Fruit fly (Drosophila melanogaster) whole organism, adult: ENCODE data around the gene CG31275.

Source experiments
- CG11617 ChIP-seq: fragments of 200-800 bp; sonication (Bioruptor generic); optimal IDR thresholded peaks from 2 replicates; lab custom pipeline; 2017; ENCODE audit warnings: mild to moderate bottlenecking, missing biosample characterization, missing genetic modification reagents, missing genetic modification characterization
- CG12768 ChIP-seq: fragments of 200-800 bp; sonication (Bioruptor generic); optimal IDR thresholded peaks from 2 replicates; lab custom pipeline; 2017; ENCODE audit warnings: missing biosample characterization, missing genetic modification characterization, mild to moderate bottlenecking, moderate library complexity, missing genetic modification reagents
- CG14711 ChIP-seq: fragments of 200-800 bp; sonication (Bioruptor generic); optimal IDR thresholded peaks from 2 replicates; lab custom pipeline; 2018; ENCODE audit warnings: missing biosample characterization, mild to moderate bottlenecking, missing genetic modification characterization, moderate library complexity
- CG1620 ChIP-seq: fragments of 200-800 bp; sonication (Bioruptor generic); optimal IDR thresholded peaks from 2 replicates; lab custom pipeline; 2016; ENCODE audit warnings: missing biosample characterization, missing genetic modification characterization
- CG33017 ChIP-seq: fragments of 200-800 bp; sonication (Bioruptor generic); optimal IDR thresholded peaks from 2 replicates; lab custom pipeline; 2018; ENCODE audit warnings: missing biosample characterization, mild to moderate bottlenecking, missing genetic modification characterization, moderate library complexity
- CG5204 ChIP-seq: fragments of 200-800 bp; sonication (Bioruptor generic); optimal IDR thresholded peaks from 2 replicates; lab custom pipeline; 2016; ENCODE audit warnings: missing biosample characterization, missing genetic modification characterization
- CG7045 ChIP-seq: fragments of 200-800 bp; sonication (Bioruptor generic); optimal IDR thresholded peaks from 2 replicates; lab custom pipeline; 2017; ENCODE audit warnings: missing biosample characterization, mild to moderate bottlenecking, missing genetic modification characterization
- CG7101 ChIP-seq: fragments of 200-800 bp; sonication (Bioruptor generic); optimal IDR thresholded peaks from 2 replicates; lab custom pipeline; 2018; ENCODE audit warnings: missing biosample characterization, mild to moderate bottlenecking, missing genetic modification characterization, moderate library complexity
- Clk ChIP-seq: fragments of 200-800 bp; sonication (Bioruptor generic); optimal IDR thresholded peaks from 2 replicates; lab custom pipeline; 2017; ENCODE audit warnings: missing biosample characterization, missing genetic modification characterization
- Crg-1 ChIP-seq: fragments of 200-800 bp; sonication (Bioruptor generic); optimal IDR thresholded peaks from 2 replicates; lab custom pipeline; 2016; ENCODE audit warnings: missing biosample characterization, missing genetic modification characterization
- Hr96 ChIP-seq: fragments of 200-800 bp; sonication (Bioruptor generic); optimal IDR thresholded peaks from 2 replicates; lab custom pipeline; 2016; ENCODE audit warnings: missing biosample characterization, missing genetic modification characterization
- Mnt ChIP-seq: fragments of 200-800 bp; sonication (Bioruptor generic); optimal IDR thresholded peaks from 2 replicates; lab custom pipeline; 2016; ENCODE audit warnings: missing biosample characterization, mild to moderate bottlenecking, missing genetic modification characterization
- bab1 ChIP-seq: fragments of 200-800 bp; sonication (Bioruptor generic); optimal IDR thresholded peaks from 3 replicates; lab custom pipeline; 2019; ENCODE audit warnings: missing biosample characterization, mild to moderate bottlenecking, missing genetic modification characterization, moderate library complexity
- cic ChIP-seq: fragments of 200-800 bp; sonication (Bioruptor generic); optimal IDR thresholded peaks from 2 replicates; lab custom pipeline; 2017; ENCODE audit warnings: missing biosample characterization, mild to moderate bottlenecking, missing genetic modification characterization, moderate library complexity
- cnc ChIP-seq, 2 experiments: fragments of >200 bp; optimal IDR thresholded peaks; 2 replicates each; lab custom pipeline; 2017
- kay ChIP-seq: fragments of 200-800 bp; sonication (Bioruptor generic); peaks from one replicate; lab custom pipeline; 2016; ENCODE audit warnings: missing biosample characterization, missing genetic modification characterization, borderline replicate concordance
- ovo ChIP-seq: fragments of 200-800 bp; sonication (Bioruptor generic); optimal IDR thresholded peaks from 2 replicates; lab custom pipeline; 2016; ENCODE audit warnings: missing biosample characterization, missing genetic modification characterization
- pad ChIP-seq: fragments of 200-800 bp; sonication (Bioruptor generic); optimal IDR thresholded peaks from 3 replicates; lab custom pipeline; 2017; ENCODE audit warnings: missing biosample characterization, missing genetic modification characterization, mild to moderate bottlenecking, moderate library complexity, missing genetic modification reagents
- tj ChIP-seq: fragments of 200-800 bp; sonication (Bioruptor generic); optimal IDR thresholded peaks from 3 replicates; lab custom pipeline; 2017; ENCODE audit warnings: missing biosample characterization, mild to moderate bottlenecking, missing genetic modification characterization, moderate library complexity
- toe ChIP-seq: fragments of 200-800 bp; sonication (Bioruptor generic); optimal IDR thresholded peaks from 2 replicates; lab custom pipeline; 2016; ENCODE audit warnings: missing biosample characterization, missing genetic modification characterization

CG31275 gene

DNA sequence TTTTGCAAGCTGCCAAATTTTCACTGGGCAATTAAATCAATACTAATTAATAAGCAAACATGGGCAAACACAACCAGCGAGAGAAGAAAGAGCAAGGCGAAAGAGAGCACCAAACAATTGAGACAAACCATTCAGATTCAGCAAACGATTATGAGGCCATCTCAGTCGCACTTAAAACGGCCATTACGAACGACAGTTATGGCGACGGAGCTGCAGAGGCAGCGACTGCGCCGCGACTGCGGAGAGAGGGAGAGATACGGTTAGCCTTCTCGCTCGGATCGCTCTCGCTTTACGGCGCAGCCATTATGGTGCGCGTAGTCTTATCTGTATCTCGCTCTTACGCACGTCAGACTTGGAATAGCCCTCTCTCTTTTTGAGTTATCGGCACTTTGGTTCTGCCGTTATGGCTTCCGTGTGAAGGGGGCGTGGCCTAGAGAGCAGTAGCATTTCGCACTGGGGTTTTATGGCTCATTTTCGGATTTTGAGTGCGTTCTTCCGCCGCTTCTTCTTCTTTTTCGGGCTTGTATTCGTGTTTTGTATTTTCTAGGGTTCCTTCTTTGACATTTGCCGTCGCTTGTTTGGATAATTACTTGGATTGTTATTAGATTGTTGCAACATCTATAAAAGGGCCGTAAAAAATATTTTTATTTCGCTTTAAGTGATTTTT lies 12.9 kb upstream of the CG31275 start:
- TF ChIP-seq pad (GFP tag; lab: Kevin White, UChicago) (peak; percentile 88), ovo (GFP tag; lab: Kevin White, UChicago) (peak; percentile 73), tj (GFP tag; lab: Kevin White, UChicago) (no peak)

DNA sequence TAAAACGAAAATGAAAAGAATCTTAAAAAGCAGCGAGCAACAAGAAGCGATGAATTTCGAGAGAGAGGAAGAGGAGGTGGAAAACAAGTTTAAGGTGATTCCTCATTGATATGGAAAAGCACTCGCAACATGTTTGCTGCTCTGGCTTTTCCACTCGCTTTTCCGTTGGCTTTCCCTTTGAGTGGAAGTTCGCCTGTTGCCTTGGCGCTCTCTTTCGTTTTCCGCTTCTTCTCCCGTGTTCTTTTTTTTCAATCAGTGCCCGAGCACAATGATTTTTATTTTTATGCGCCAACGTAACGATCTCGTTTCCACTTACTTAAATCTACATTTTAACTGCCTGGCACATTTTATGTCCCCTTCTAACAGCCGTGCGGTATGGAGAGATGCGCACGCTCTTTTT lies 12.3 kb upstream of the CG31275 start:
- no peak for TF ChIP-seq CG1620
- no peak for TF ChIP-seq CG12768 (GFP tag; lab: Kevin White, UChicago)
- TF ChIP-seq ovo (GFP tag; lab: Kevin White, UChicago) = no peak
- TF ChIP-seq Mnt (GFP tag; lab: Kevin White, UChicago) = no peak
- no peak for TF ChIP-seq CG14711 (tag; lab: Kevin White, UChicago)
- TF ChIP-seq cnc (optimal IDR thresholded peaks at IDR 0.05; lab: Kevin White, UChicago) = no peak
- no peak for TF ChIP-seq cic (GFP tag; lab: Kevin White, UChicago)
- no peak for TF ChIP-seq CG33017 (tag; lab: Kevin White, UChicago)

- TF ChIP-seq toe (GFP tag; lab: Kevin White, UChicago) (no peak), CG11617 (GFP tag; lab: Kevin White, UChicago) (no peak), Mnt (GFP tag; lab: Kevin White, UChicago) (no peak), ovo (GFP tag; lab: Kevin White, UChicago) (no peak)
Measured at dm6 chr3R:16754874-16755273, 3.7 kb upstream of the CG31275 start.

DNA sequence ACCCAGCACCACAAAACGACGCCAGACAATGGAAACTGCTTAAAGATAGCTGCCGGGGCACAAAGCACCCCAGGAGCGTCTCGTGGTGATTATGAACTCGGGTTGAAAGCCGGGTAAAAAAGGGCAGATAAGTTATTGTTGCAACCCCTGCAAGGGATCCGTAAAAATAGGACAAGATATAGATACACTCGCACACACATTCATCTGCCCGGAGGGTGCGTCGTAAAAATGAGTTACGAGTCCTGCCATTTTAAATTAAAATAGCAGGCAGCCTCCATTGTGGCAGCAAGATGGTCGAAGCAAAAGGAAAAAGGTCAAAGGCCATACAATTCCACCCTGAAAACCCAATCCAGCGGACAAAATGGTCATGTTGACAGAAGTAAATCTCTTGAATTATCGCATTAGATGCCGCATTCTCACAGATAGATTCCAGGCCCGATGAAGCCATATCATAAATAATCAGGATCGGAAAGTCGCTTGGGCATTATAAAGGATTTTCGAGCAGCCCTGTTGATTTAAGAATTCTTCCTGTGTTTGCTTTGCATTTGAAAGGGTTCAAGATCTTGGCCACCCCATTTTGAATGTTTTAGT lies 1.0 kb downstream of the CG31275 start:
- TF ChIP-seq Crg-1 (GFP tag; lab: Kevin White, UChicago) = no peak
- TF ChIP-seq ovo (GFP tag; lab: Kevin White, UChicago) = no peak
- TF ChIP-seq CG33017 (tag; lab: Kevin White, UChicago) = no peak
- TF ChIP-seq Hr96 (GFP tag; lab: Kevin White, UChicago) = no peak
- no peak for TF ChIP-seq pad (GFP tag; lab: Kevin White, UChicago)
- TF ChIP-seq tj (GFP tag; lab: Kevin White, UChicago) = no peak
- TF ChIP-seq CG7045 = no peak
- no peak for TF ChIP-seq CG7101 (tag; lab: Kevin White, UChicago)
- no peak for TF ChIP-seq CG5204 (GFP tag; lab: Kevin White, UChicago)
- TF ChIP-seq CG11617 (GFP tag; lab: Kevin White, UChicago) = no peak

DNA sequence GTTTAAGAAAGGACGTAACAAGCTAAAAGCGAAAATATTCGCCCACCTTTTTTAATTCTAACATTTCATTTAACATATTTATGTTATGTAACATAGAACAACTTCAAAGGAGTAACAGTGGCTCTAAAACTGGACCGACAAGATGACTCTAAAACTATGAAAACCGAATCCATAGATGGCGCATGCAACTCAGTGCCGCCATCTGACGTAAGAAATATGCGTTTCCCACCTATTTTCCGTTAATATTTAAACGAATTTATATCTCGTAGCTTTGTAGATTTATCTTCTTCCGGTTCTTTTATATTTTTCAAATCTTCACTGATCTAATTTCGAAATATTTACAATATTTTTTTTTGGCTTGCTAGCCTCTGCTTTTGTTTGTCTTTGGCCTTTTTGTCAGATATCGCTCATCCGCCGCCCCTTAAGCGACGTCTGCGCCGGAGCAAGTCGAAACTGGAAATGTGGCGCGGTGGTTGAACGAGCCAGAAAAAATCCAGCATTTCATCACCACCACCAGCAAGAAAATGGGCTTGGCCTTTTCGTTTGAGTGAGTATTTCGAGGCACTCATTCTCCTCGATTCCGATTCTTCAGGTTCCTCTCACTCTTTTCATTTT lies 2.5 kb downstream of the CG31275 start:
- no peak for TF ChIP-seq CG1620
- no peak for TF ChIP-seq Mnt (GFP tag; lab: Kevin White, UChicago)
- no peak for TF ChIP-seq kay (GFP tag; lab: Kevin White, UChicago)
- no peak for TF ChIP-seq CG11617 (GFP tag; lab: Kevin White, UChicago)
- TF ChIP-seq Clk = no peak
- TF ChIP-seq tj (GFP tag; lab: Kevin White, UChicago) = no peak
- no peak for TF ChIP-seq CG33017 (tag; lab: Kevin White, UChicago)
- TF ChIP-seq CG7101 (tag; lab: Kevin White, UChicago) = no peak
- no peak for TF ChIP-seq ovo (GFP tag; lab: Kevin White, UChicago)
- TF ChIP-seq bab1 = no peak
- TF ChIP-seq CG12768 (GFP tag; lab: Kevin White, UChicago) = no peak
- TF ChIP-seq CG14711 (tag; lab: Kevin White, UChicago) = no peak
- no peak for TF ChIP-seq toe (GFP tag; lab: Kevin White, UChicago)

DNA sequence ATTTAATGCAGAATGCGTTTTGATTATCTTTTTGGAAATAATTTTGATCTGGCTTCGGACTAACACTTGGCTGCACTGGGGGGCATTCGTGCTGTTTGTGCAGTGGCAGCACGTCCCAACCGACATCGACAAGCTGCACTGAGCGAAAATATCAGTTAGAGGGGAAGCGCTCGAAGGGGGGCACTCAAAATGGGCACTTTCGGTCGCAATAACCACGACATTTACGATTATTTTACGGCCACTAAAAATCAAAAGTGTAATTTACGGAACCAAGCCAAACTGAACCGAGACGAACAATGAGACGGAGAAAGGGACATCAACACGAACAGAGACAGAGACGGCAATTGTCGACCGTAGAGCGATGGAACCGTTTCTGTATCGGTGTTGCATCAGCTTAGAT lies 4.3 kb downstream of the CG31275 start:
- TF ChIP-seq Crg-1 (GFP tag; lab: Kevin White, UChicago) (no peak), Clk (no peak), cic (GFP tag; lab: Kevin White, UChicago) (no peak), CG12768 (GFP tag; lab: Kevin White, UChicago) (no peak)

dm6 chr3R:16745150-16745549 lies 6.0 kb downstream of the CG31275 start:
- no peak for TF ChIP-seq cic (GFP tag; lab: Kevin White, UChicago)
- no peak for TF ChIP-seq Crg-1 (GFP tag; lab: Kevin White, UChicago)
- no peak for TF ChIP-seq CG12768 (GFP tag; lab: Kevin White, UChicago)
- TF ChIP-seq CG14711 (tag; lab: Kevin White, UChicago) = no peak
- TF ChIP-seq ovo (GFP tag; lab: Kevin White, UChicago) = no peak
- no peak for TF ChIP-seq bab1
- TF ChIP-seq kay (GFP tag; lab: Kevin White, UChicago) = no peak
- TF ChIP-seq Mnt (GFP tag; lab: Kevin White, UChicago) = no peak
- no peak for TF ChIP-seq cnc (optimal IDR thresholded peaks at IDR 0.05; lab: Kevin White, UChicago)
- no peak for TF ChIP-seq CG7101 (tag; lab: Kevin White, UChicago)
- TF ChIP-seq CG33017 (tag; lab: Kevin White, UChicago) = no peak
- TF ChIP-seq pad (GFP tag; lab: Kevin White, UChicago) = no peak
- TF ChIP-seq tj (GFP tag; lab: Kevin White, UChicago) = no peak
- no peak for TF ChIP-seq CG7045
- TF ChIP-seq Clk = no peak
- TF ChIP-seq CG11617 (GFP tag; lab: Kevin White, UChicago) = no peak
- no peak for TF ChIP-seq CG1620
- no peak for TF ChIP-seq Hr96 (GFP tag; lab: Kevin White, UChicago)
- TF ChIP-seq CG5204 (GFP tag; lab: Kevin White, UChicago) = no peak
